Worm (Caenorhabditis elegans): Measurements from ENCODE around the gene gpa-17.

ce11 chrIII:2603671-2604070 is 17.3 kb downstream of the gpa-17 start, which contains the start of gene Y71H2B.11:
- TF ChIP-seq dao-5 (tag; optimal IDR thresholded peaks at IDR 0.05) = no peak
- TF ChIP-seq him-1 (tag; optimal IDR thresholded peaks at IDR 0.05) = no peak
